Worm (Caenorhabditis elegans) whole organism, mixed stage, embryonic: ENCODE data around the gene F42G4.2.

Experiments
- ceh-43 ChIP-seq: fragments of 200-800 bp; sonication (Bioruptor generic); optimal IDR thresholded peaks from 2 replicates; lab custom pipeline; 2018; ENCODE audit warnings: mild to moderate bottlenecking, missing genetic modification characterization, moderate library complexity, missing compliant biosample characterization
- elt-1 ChIP-seq: sonication (generic microtip); optimal IDR thresholded peaks from 2 replicates; lab custom pipeline; 2017; ENCODE audit warnings: missing genetic modification characterization, mild to moderate bottlenecking, missing compliant biosample characterization, antibody characterized with exemption, moderate library complexity, borderline replicate concordance; ENCODE audit not compliant: insufficient read depth
- lin-13 ChIP-seq: fragments of 150-350 bp; optimal IDR thresholded peaks from 2 replicates; lab custom pipeline; 2014; ENCODE audit warnings: missing biosample characterization, missing genetic modification characterization
- lin-32 ChIP-seq: fragments of 200-800 bp; sonication (Bioruptor generic); optimal IDR thresholded peaks from 2 replicates; lab custom pipeline; 2018; ENCODE audit warnings: mild to moderate bottlenecking, missing genetic modification characterization, missing compliant biosample characterization
- nhr-237 ChIP-seq: fragments of 150-350 bp; optimal IDR thresholded peaks from 2 replicates; lab custom pipeline; 2014; ENCODE audit warnings: missing biosample characterization, missing genetic modification characterization
- pha-4 ChIP-seq: fragments of 150-350 bp; optimal IDR thresholded peaks from 2 replicates; lab custom pipeline; 2018; ENCODE audit warnings: missing biosample characterization, missing genetic modification reagents, missing genetic modification characterization
- snpc-4 ChIP-seq: fragments of 150-350 bp; optimal IDR thresholded peaks from 2 replicates; lab custom pipeline; 2014; ENCODE audit warnings: missing biosample characterization, missing genetic modification characterization
- sptf-1 ChIP-seq: sonication (generic microtip); optimal IDR thresholded peaks from 2 replicates; lab custom pipeline; 2017; ENCODE audit warnings: mild to moderate bottlenecking, missing genetic modification characterization, moderate library complexity, missing compliant biosample characterization
- unc-62 ChIP-seq: fragments of 150-350 bp; optimal IDR thresholded peaks from 2 replicates; lab custom pipeline; 2014; ENCODE audit warnings: missing biosample characterization, missing genetic modification reagents, missing genetic modification characterization
- zip-8 ChIP-seq: fragments of 150-350 bp; optimal IDR thresholded peaks from 2 replicates; lab custom pipeline; 2014; ENCODE audit warnings: missing biosample characterization, missing genetic modification characterization
- ztf-11 ChIP-seq: fragments of 150-350 bp; optimal IDR thresholded peaks from 2 replicates; lab custom pipeline; 2014; ENCODE audit warnings: missing biosample characterization, missing genetic modification characterization

ce11 chrII:13059196-13059595 is 11.5 kb downstream of the F42G4.2 start:
- no peak for TF ChIP-seq pha-4
- TF ChIP-seq sptf-1 (tag; lab: Kevin White, UChicago): no peak
- TF ChIP-seq unc-62 (GFP tag; lab: Kevin White, UChicago): no peak
- TF ChIP-seq lin-32 (GFP tag; lab: Kevin White, UChicago): no peak
- TF ChIP-seq elt-1 (tag; lab: Kevin White, UChicago): no peak
- no peak for TF ChIP-seq snpc-4 (tag; lab: Kevin White, UChicago)
- TF ChIP-seq ztf-11 (tag; lab: Kevin White, UChicago): no peak
- no peak for TF ChIP-seq ceh-43
- TF ChIP-seq nhr-237 (tag; lab: Kevin White, UChicago): no peak
- TF ChIP-seq lin-13 (tag; lab: Kevin White, UChicago): no peak
- no peak for TF ChIP-seq zip-8 (tag; lab: Kevin White, UChicago)
